Fruit fly (Drosophila melanogaster): ENCODE measurements around the gene swm.

swm gene

DNA sequence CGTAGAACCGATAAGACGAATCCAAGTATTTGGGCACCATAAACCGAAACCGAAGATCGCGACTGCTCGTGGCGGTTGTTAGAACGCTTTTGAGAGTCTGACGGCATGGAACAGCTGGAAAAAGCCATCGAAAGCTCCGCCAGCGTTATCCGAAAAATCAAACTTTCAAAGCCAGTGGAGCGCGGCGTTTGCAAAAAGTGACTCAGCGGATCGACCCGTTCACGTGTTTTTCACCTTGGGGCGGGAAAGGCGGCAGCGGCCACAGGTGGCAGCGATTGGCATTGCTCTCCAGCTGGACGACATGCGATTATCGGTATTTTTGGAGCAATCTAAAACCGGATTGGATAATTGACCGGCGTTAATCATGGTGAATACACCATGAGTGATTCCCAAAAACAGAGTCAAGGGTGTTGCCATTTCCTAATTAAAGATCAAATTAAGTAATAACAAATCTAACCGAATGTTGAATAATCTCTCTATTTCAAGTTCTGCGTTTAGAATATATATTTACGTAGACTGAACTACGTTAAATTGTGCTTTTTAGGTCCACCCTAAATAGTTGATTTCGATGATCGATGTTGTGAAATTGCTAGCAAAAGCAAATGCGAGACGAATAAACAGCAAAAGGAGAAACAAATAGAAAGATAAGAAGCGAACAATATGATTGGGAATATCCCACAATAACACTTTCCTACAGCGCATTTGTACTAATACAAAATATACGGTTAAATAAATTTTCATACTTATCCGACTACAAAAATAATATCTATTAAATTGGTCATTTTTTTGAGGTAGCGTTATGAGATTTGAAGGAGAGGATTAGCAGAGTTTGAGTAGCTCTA, 54.0 kb downstream of the swm start, which contains the start of gene CG10337 (continued):
- TF ChIP-seq CG12391 (tag; optimal IDR thresholded peaks at IDR 0.05) (peak; percentile 54), crol (GFP tag; IDR thresholded peaks at IDR 0.05) (no peak), CG33213 (GFP tag; optimal IDR thresholded peaks at IDR 0.05) (no peak), al (GFP tag; IDR thresholded peaks at IDR 0.05) (no peak; the same call in 1 of the 2 replicates), CG5245 (GFP tag; optimal IDR thresholded peaks at IDR 0.05) (no peak), CG2129 (GFP tag; IDR thresholded peaks at IDR 0.05; ENCODE audit: partially characterized antibody) (no peak), peb (GFP tag; IDR thresholded peaks at IDR 0.05) (no peak), CG10366 (GFP tag; IDR thresholded peaks at IDR 0.05) (no peak), ewg (GFP tag; optimal IDR thresholded peaks at IDR 0.05) (peak; percentile 5), CG6175 (GFP tag; IDR thresholded peaks at IDR 0.05) (peak; percentile 39; the same call in 1 of the 3 replicates), CG9817 (tag; optimal IDR thresholded peaks at IDR 0.05) (no peak), Bgb (GFP tag; IDR thresholded peaks at IDR 0.05; ENCODE audit: partially characterized antibody) (no peak), jumu (GFP tag; optimal IDR thresholded peaks at IDR 0.05) (no peak), Bdp1 (GFP tag; optimal IDR thresholded peaks at IDR 0.05) (peak; percentile 21), knrl (GFP tag; IDR thresholded peaks at IDR 0.05; ENCODE audit: partially characterized antibody) (no peak), C15 (GFP tag; IDR thresholded peaks at IDR 0.05) (no peak), CG6765 (GFP tag; optimal IDR thresholded peaks at IDR 0.05) (peak; percentile 65), Camta (GFP tag; optimal IDR thresholded peaks at IDR 0.05) (no peak), vfl (GFP tag; optimal IDR thresholded peaks at IDR 0.05) (no peak), PHDP (tag; optimal IDR thresholded peaks at IDR 0.05) (peak; percentile 55), MTF-1 (GFP tag; optimal IDR thresholded peaks at IDR 0.05; ENCODE audit: borderline replicate concordance) (no peak), Dbx (GFP tag; IDR thresholded peaks at IDR 0.05) (peak; percentile 51; the same call in 1 of the 3 replicates), Ada2b (GFP tag; IDR thresholded peaks at IDR 0.05) (peak; percentile 55), vvl (GFP tag; IDR thresholded peaks at IDR 0.05) (peak; percentile 53; the same call in 1 of the 2 replicates), danr (GFP tag; IDR thresholded peaks at IDR 0.05) (no peak), CG9215 (GFP tag; IDR thresholded peaks at IDR 0.05) (no peak; the same call in 1 of the 2 replicates), crp (GFP tag; optimal IDR thresholded peaks at IDR 0.05) (peak in 1 of 2 experiments; percentile 57), Taf1 (GFP tag; IDR thresholded peaks at IDR 0.05) (no peak), CG31441 (GFP tag; IDR thresholded peaks at IDR 0.05) (peak; percentile 16; the same call in 1 of the 2 replicates), CG11456 (GFP tag; IDR thresholded peaks at IDR 0.05) (no peak), CG9727 (GFP tag; optimal IDR thresholded peaks at IDR 0.05) (peak; percentile 57), CG31388 (GFP tag; optimal IDR thresholded peaks at IDR 0.05) (no peak), odd (GFP tag; optimal IDR thresholded peaks at IDR 0.05) (peak; percentile 67), CG10654 (GFP tag; optimal IDR thresholded peaks at IDR 0.05) (peak; percentile 11)

All from whole organism, embryonic.